Fruit fly (Drosophila melanogaster) Kc167 (cell line): ENCODE data around the gene SNRPG.
A peak's percentile ranks its signal among the peaks of the same experiment; 100 is the strongest.

Experiments used
- Myc ChIP-seq: fragments of >200 bp; optimal IDR thresholded peaks from 2 replicates; lab custom pipeline; 2017; ENCODE audit warnings: missing external identifiers
- Sin3A ChIP-seq: fragments of >200 bp; optimal IDR thresholded peaks from 2 replicates; lab custom pipeline; 2018; ENCODE audit warnings: missing external identifiers
- h ChIP-seq: fragments of >200 bp; optimal IDR thresholded peaks from 3 replicates; lab custom pipeline; 2018; ENCODE audit warnings: missing external identifiers
- insv ChIP-seq: fragments of >200 bp; optimal IDR thresholded peaks from 3 replicates; lab custom pipeline; 2018; ENCODE audit warnings: missing external identifiers
- psq ChIP-seq: fragments of >200 bp; optimal IDR thresholded peaks from 2 replicates; lab custom pipeline; 2017; ENCODE audit warnings: missing external identifiers
- ttk ChIP-seq: sonication (Bioruptor generic); optimal IDR thresholded peaks from 2 replicates; lab custom pipeline; 2017; ENCODE audit warnings: missing external identifiers

SNRPG gene

dm6 chrX:16647092-16647632 is 6.9 kb upstream of the SNRPG start:
- TF ChIP-seq Myc (lab: Kevin White, UChicago) (no peak), ttk (no peak), h (lab: Kevin White, UChicago) (no peak), psq (lab: Kevin White, UChicago) (no peak), insv (lab: Kevin White, UChicago) (no peak), Sin3A (lab: Kevin White, UChicago) (no peak)

dm6 chrX:16645472-16645871 is 5.3 kb upstream of the SNRPG start:
- TF ChIP-seq insv (lab: Kevin White, UChicago) = no peak
- TF ChIP-seq psq (lab: Kevin White, UChicago) = no peak
- TF ChIP-seq Myc (lab: Kevin White, UChicago) = no peak
- TF ChIP-seq Sin3A (lab: Kevin White, UChicago) = no peak
- TF ChIP-seq h (lab: Kevin White, UChicago) = no peak
- TF ChIP-seq ttk = no peak

dm6 chrX:16644535-16645131 is 4.4 kb upstream of the SNRPG start:
- TF ChIP-seq h (lab: Kevin White, UChicago) (no peak), ttk (no peak), insv (lab: Kevin White, UChicago) (no peak), psq (lab: Kevin White, UChicago) (no peak), Sin3A (lab: Kevin White, UChicago) (no peak), Myc (lab: Kevin White, UChicago) (no peak)

dm6 chrX:16643363-16643946 is 3.2 kb upstream of the SNRPG start:
- no peak for TF ChIP-seq h (lab: Kevin White, UChicago)
- no peak for TF ChIP-seq Myc (lab: Kevin White, UChicago)
- no peak for TF ChIP-seq ttk
- TF ChIP-seq insv (lab: Kevin White, UChicago) = no peak
- TF ChIP-seq Sin3A (lab: Kevin White, UChicago) = no peak
- TF ChIP-seq psq (lab: Kevin White, UChicago) = no peak

dm6 chrX:16641101-16641420 is 842 bp upstream of the SNRPG start:
- TF ChIP-seq psq (lab: Kevin White, UChicago) = no peak

- TF ChIP-seq psq (lab: Kevin White, UChicago) = peak; percentile 98
- TF ChIP-seq h (lab: Kevin White, UChicago) = no peak
- TF ChIP-seq ttk = no peak
- no peak for TF ChIP-seq insv (lab: Kevin White, UChicago)
- no peak for TF ChIP-seq Myc (lab: Kevin White, UChicago)
- TF ChIP-seq Sin3A (lab: Kevin White, UChicago) = no peak
Observed at dm6 chrX:16637594-16638485, 2.4 kb downstream of the SNRPG start, which contains the start of gene RpS19a. Gene RpS19a (plus strand): TSS chrX:16637894.

dm6 chrX:16637106-16637590 is 3.1 kb downstream of the SNRPG start, which contains the start of gene Rok:
Gene Rok (minus strand): TSS chrX:16637414.
- TF ChIP-seq psq (lab: Kevin White, UChicago) (no peak), ttk (no peak), Myc (lab: Kevin White, UChicago) (no peak), insv (lab: Kevin White, UChicago) (no peak), h (lab: Kevin White, UChicago) (no peak), Sin3A (lab: Kevin White, UChicago) (no peak)

dm6 chrX:16633181-16633957 is 6.8 kb downstream of the SNRPG start:
- TF ChIP-seq Myc (lab: Kevin White, UChicago) (no peak), h (lab: Kevin White, UChicago) (no peak), Sin3A (lab: Kevin White, UChicago) (no peak), psq (lab: Kevin White, UChicago) (no peak), ttk (no peak), insv (lab: Kevin White, UChicago) (no peak)

- TF ChIP-seq insv (lab: Kevin White, UChicago) = no peak
- no peak for TF ChIP-seq h (lab: Kevin White, UChicago)
- TF ChIP-seq psq (lab: Kevin White, UChicago) = no peak
- TF ChIP-seq Sin3A (lab: Kevin White, UChicago) = no peak
- no peak for TF ChIP-seq Myc (lab: Kevin White, UChicago)
- TF ChIP-seq ttk = no peak
Observed at dm6 chrX:16632135-16632534, 8.1 kb downstream of the SNRPG start, which contains the start of gene CG9777. Gene CG9777 (minus strand): TSS chrX:16632235.

- TF ChIP-seq h (lab: Kevin White, UChicago) = no peak
- no peak for TF ChIP-seq Myc (lab: Kevin White, UChicago)
- no peak for TF ChIP-seq Sin3A (lab: Kevin White, UChicago)
- TF ChIP-seq ttk = no peak
- TF ChIP-seq insv (lab: Kevin White, UChicago) = no peak
- TF ChIP-seq psq (lab: Kevin White, UChicago) = no peak
Observed at dm6 chrX:16624519-16624918, 15.7 kb downstream of the SNRPG start.
